Worm (Caenorhabditis elegans) whole organism, young adult: ENCODE measurements around the gene R05G9.3.

Experiments
- B0261.1 ChIP-seq: sonication (generic microtip); optimal IDR thresholded peaks from 2 replicates; lab custom pipeline; 2016; ENCODE audit warnings: mild to moderate bottlenecking, missing genetic modification characterization, moderate library complexity, missing compliant biosample characterization
- C17E4.6 ChIP-seq: fragments of 200-800 bp; sonication (Bioruptor generic); IDR thresholded peaks from 2 replicates; pipeline ENCODE4 v1.3.6; 2022; ENCODE audit warnings: missing genetic modification reagents, missing genetic modification characterization, missing compliant biosample characterization
- F23B12.7 ChIP-seq: sonication (generic microtip); optimal IDR thresholded peaks from 2 replicates; lab custom pipeline; 2017; ENCODE audit warnings: missing genetic modification characterization, mild to moderate bottlenecking, missing compliant biosample characterization, antibody characterized with exemption, moderate library complexity; ENCODE audit not compliant: insufficient read depth
- F33H1.4 ChIP-seq: fragments of 200-800 bp; sonication (Bioruptor generic); IDR thresholded peaks from 2 replicates; pipeline ENCODE4 v1.3.6; 2022; ENCODE audit warnings: missing genetic modification reagents, missing genetic modification characterization, missing compliant biosample characterization
- F52B5.7 ChIP-seq: sonication (generic microtip); optimal IDR thresholded peaks from 2 replicates; lab custom pipeline; 2016; ENCODE audit warnings: mild to moderate bottlenecking, missing genetic modification characterization, missing compliant biosample characterization
- K11D2.4 ChIP-seq: fragments of 200-800 bp; sonication (Bioruptor generic); IDR thresholded peaks from 2 replicates; pipeline ENCODE4 v1.3.6; 2022; ENCODE audit warnings: missing genetic modification reagents, missing genetic modification characterization, missing compliant biosample characterization
- K12H6.12 ChIP-seq: fragments of 200-800 bp; sonication (Bioruptor generic); optimal IDR thresholded peaks from 2 replicates; lab custom pipeline; 2018; ENCODE audit warnings: mild to moderate bottlenecking, missing genetic modification characterization, missing compliant biosample characterization
- attf-5 ChIP-seq: fragments of 200-800 bp; sonication (Bioruptor generic); optimal IDR thresholded peaks from 2 replicates; lab custom pipeline; 2018; ENCODE audit warnings: mild to moderate bottlenecking, missing genetic modification characterization, missing compliant biosample characterization
- attf-6 ChIP-seq: fragments of 200-800 bp; sonication (Bioruptor generic); IDR thresholded peaks from 2 replicates; pipeline ENCODE4 v1.3.6; 2022; ENCODE audit warnings: missing genetic modification reagents, missing genetic modification characterization, missing compliant biosample characterization
- bed-2 ChIP-seq: fragments of 200-800 bp; sonication (Bioruptor generic); IDR thresholded peaks from 2 replicates; pipeline ENCODE4 v1.3.6; 2022; ENCODE audit warnings: missing genetic modification reagents, missing genetic modification characterization, missing compliant biosample characterization
- cebp-1 ChIP-seq, 2 experiments: fragments of 200-800 bp in 1 of 2; sonication (Bioruptor generic) in 1 of 2; sonication (generic microtip) in 1 of 2; IDR thresholded peaks in 1 of 2; optimal IDR thresholded peaks in 1 of 2; 2 replicates each; pipeline versions ENCODE4 v1.3.6 to Lab custom; 2017 to 2022; ENCODE audit warnings: missing compliant biosample characterization in 2 of 2, missing genetic modification characterization in 2 of 2, mild to moderate bottlenecking in 1 of 2, missing genetic modification reagents in 1 of 2, moderate library complexity in 1 of 2
- ceh-27 ChIP-seq: fragments of 200-800 bp; sonication (Bioruptor generic); optimal IDR thresholded peaks from 2 replicates; lab custom pipeline; 2018; ENCODE audit warnings: mild to moderate bottlenecking, missing genetic modification characterization, moderate library complexity, missing compliant biosample characterization
- ceh-40 ChIP-seq: fragments of 200-800 bp; sonication (Bioruptor generic); IDR thresholded peaks from 2 replicates; pipeline ENCODE4 v1.3.6; 2022; ENCODE audit warnings: missing genetic modification characterization, missing compliant biosample characterization
- ceh-91 ChIP-seq: fragments of 200-800 bp; sonication (Bioruptor generic); IDR thresholded peaks from 2 replicates; pipeline ENCODE4 v1.3.6; 2022; ENCODE audit warnings: missing genetic modification reagents, missing genetic modification characterization, missing compliant biosample characterization
- dox-1 ChIP-seq: fragments of 200-800 bp; sonication (Bioruptor generic); IDR thresholded peaks from 2 replicates; pipeline ENCODE4 v1.3.6; 2022; ENCODE audit warnings: missing genetic modification reagents, missing genetic modification characterization, missing compliant biosample characterization
- efl-1 ChIP-seq: fragments of 150-350 bp; optimal IDR thresholded peaks from 2 replicates; lab custom pipeline; 2014; ENCODE audit warnings: missing biosample characterization, missing genetic modification reagents, missing genetic modification characterization
- egl-18 ChIP-seq: fragments of 200-800 bp; sonication (Bioruptor generic); IDR thresholded peaks from 2 replicates; pipeline ENCODE4 v1.3.6; 2022; ENCODE audit warnings: missing genetic modification reagents, missing genetic modification characterization, missing compliant biosample characterization
- egl-44 ChIP-seq: fragments of 200-800 bp; sonication (Bioruptor generic); IDR thresholded peaks from 2 replicates; pipeline ENCODE4 v1.3.6; 2022; ENCODE audit warnings: missing genetic modification reagents, missing genetic modification characterization, missing compliant biosample characterization
- egrh-3 ChIP-seq: fragments of 200-800 bp; sonication (Bioruptor generic); IDR thresholded peaks from 2 replicates; pipeline ENCODE4 v1.3.6; 2022; ENCODE audit warnings: missing genetic modification reagents, missing genetic modification characterization, missing compliant biosample characterization
- hrde-1 ChIP-seq: sonication (generic microtip); optimal IDR thresholded peaks from 2 replicates; lab custom pipeline; 2016; ENCODE audit warnings: missing genetic modification characterization, mild to moderate bottlenecking, missing compliant biosample characterization, moderate library complexity, missing genotype, missing genetic modification reagents, borderline replicate concordance
- lin-26 ChIP-seq: fragments of 200-800 bp; sonication (Bioruptor generic); IDR thresholded peaks from 2 replicates; pipeline ENCODE4 v1.3.6; 2022; ENCODE audit warnings: missing genetic modification reagents, missing genetic modification characterization, missing compliant biosample characterization
- lin-35 ChIP-seq, 3 experiments: fragments of 150-350 bp in 2 of 3; sonication (generic microtip) in 1 of 3; optimal IDR thresholded peaks; 2 replicates each; lab custom pipeline; 2014 to 2018; ENCODE audit warnings: missing biosample characterization in 3 of 3, missing genetic modification characterization in 3 of 3, missing genetic modification reagents in 3 of 3
- lin-40 ChIP-seq: sonication (generic microtip); optimal IDR thresholded peaks from 2 replicates; lab custom pipeline; 2016; ENCODE audit warnings: missing genetic modification characterization, mild to moderate bottlenecking, missing compliant biosample characterization, missing genotype, missing genetic modification reagents
- lin-54 ChIP-seq: fragments of 200-800 bp; sonication (Bioruptor generic); optimal IDR thresholded peaks from 2 replicates; lab custom pipeline; 2018; ENCODE audit warnings: mild to moderate bottlenecking, missing genetic modification characterization, missing compliant biosample characterization
- lsy-27 ChIP-seq: sonication (generic microtip); optimal IDR thresholded peaks from 2 replicates; lab custom pipeline; 2017; ENCODE audit warnings: missing genetic modification characterization, mild to moderate bottlenecking, missing compliant biosample characterization, antibody characterized with exemption, missing genotype, borderline replicate concordance; ENCODE audit not compliant: insufficient read depth
- madf-10 ChIP-seq: sonication (generic microtip); optimal IDR thresholded peaks from 2 replicates; lab custom pipeline; 2016; ENCODE audit warnings: mild to moderate bottlenecking, missing genetic modification characterization, missing compliant biosample characterization
- madf-6 ChIP-seq: fragments of 200-800 bp; sonication (Bioruptor generic); IDR thresholded peaks from 2 replicates; pipeline ENCODE4 v1.3.6; 2022; ENCODE audit warnings: missing genetic modification reagents, missing genetic modification characterization, missing compliant biosample characterization
- madf-8 ChIP-seq: fragments of 200-800 bp; sonication (Bioruptor generic); conservative IDR thresholded peaks from 2 replicates; pipeline ENCODE4 v1.3.6; 2022; ENCODE audit warnings: missing genetic modification reagents, missing genetic modification characterization, missing compliant biosample characterization
- mcd-1 ChIP-seq: fragments of 200-800 bp; sonication (Bioruptor generic); IDR thresholded peaks from 2 replicates; pipeline ENCODE4 v1.3.6; 2022; ENCODE audit warnings: missing genetic modification reagents, missing genetic modification characterization, missing compliant biosample characterization
- mes-4 ChIP-seq: sonication (generic microtip); optimal IDR thresholded peaks from 2 replicates; lab custom pipeline; 2016; ENCODE audit warnings: missing genotype, missing genetic modification characterization, missing compliant biosample characterization
- nfya-1 ChIP-seq: sonication (generic microtip); optimal IDR thresholded peaks from 2 replicates; lab custom pipeline; 2017; ENCODE audit warnings: antibody characterized with exemption, missing compliant biosample characterization, missing genetic modification characterization, borderline replicate concordance; ENCODE audit not compliant: insufficient read depth
- nfyb-1 ChIP-seq: fragments of 200-800 bp; sonication (Bioruptor generic); IDR thresholded peaks from 2 replicates; pipeline ENCODE4 v1.3.6; 2022; ENCODE audit warnings: missing genetic modification reagents, missing genetic modification characterization, missing compliant biosample characterization
- rcor-1 ChIP-seq: fragments of 200-800 bp; sonication (Bioruptor generic); IDR thresholded peaks from 2 replicates; pipeline ENCODE4 v1.3.6; 2022; ENCODE audit warnings: missing genetic modification reagents, missing genetic modification characterization, missing compliant biosample characterization
- repo-1 ChIP-seq: sonication (generic microtip); optimal IDR thresholded peaks from 2 replicates; lab custom pipeline; 2017; ENCODE audit warnings: mild to moderate bottlenecking, missing genetic modification characterization, missing compliant biosample characterization
- rpc-1 ChIP-seq, 2 experiments: fragments of 150-350 bp in 1 of 2; sonication (generic microtip) in 1 of 2; optimal IDR thresholded peaks; 2 replicates each; lab custom pipeline; 2014 to 2018; ENCODE audit warnings: missing biosample characterization in 1 of 2, missing genetic modification characterization in 1 of 2, missing genetic modification reagents in 1 of 2, missing genotype in 1 of 2
- xnd-1 ChIP-seq: sonication (generic microtip); optimal IDR thresholded peaks from 2 replicates; lab custom pipeline; 2016; ENCODE audit warnings: missing genotype, missing genetic modification reagents, missing genetic modification characterization, missing compliant biosample characterization
- zfh-2 ChIP-seq: fragments of 200-800 bp; sonication (Bioruptor generic); conservative IDR thresholded peaks from 2 replicates; pipeline ENCODE4 v1.3.6; 2022; ENCODE audit warnings: missing genetic modification reagents, missing genetic modification characterization, missing compliant biosample characterization
- ztf-18 ChIP-seq: sonication (generic microtip); optimal IDR thresholded peaks from 2 replicates; lab custom pipeline; 2016; ENCODE audit warnings: missing genotype, mild to moderate bottlenecking, missing genetic modification characterization, missing compliant biosample characterization
- ztf-22 ChIP-seq: fragments of 200-800 bp; sonication (Bioruptor generic); optimal IDR thresholded peaks from 2 replicates; lab custom pipeline; 2018; ENCODE audit warnings: mild to moderate bottlenecking, missing genetic modification characterization, moderate library complexity, missing compliant biosample characterization
- ztf-25 ChIP-seq: fragments of 200-800 bp; sonication (Bioruptor generic); IDR thresholded peaks from 2 replicates; pipeline ENCODE4 v1.3.6; 2022; ENCODE audit warnings: missing genetic modification reagents, missing genetic modification characterization, missing compliant biosample characterization

The R05G9.3 gene

ce11 chrII:6493709-6494326 is 7.5 kb downstream of the R05G9.3 start (continued):
- no peak for TF ChIP-seq mes-4
- peak; percentile 28 for TF ChIP-seq hrde-1 (tag; lab: Kevin White, UChicago)
- no peak for TF ChIP-seq lsy-27 (tag; lab: Kevin White, UChicago)
- peak; percentile 53; the same call in 1 of the 2 replicates for TF ChIP-seq madf-6 (GFP tag; lab: Robert Waterston, UW)
- TF ChIP-seq lin-35 (GFP tag; optimal IDR thresholded peaks at IDR 0.05; lab: Kevin White, UChicago) = no peak
- no peak for TF ChIP-seq F23B12.7 (tag; lab: Kevin White, UChicago)
- TF ChIP-seq lin-54 (GFP tag; lab: Kevin White, UChicago) = peak; percentile 1
- TF ChIP-seq madf-8 = no peak
- TF ChIP-seq, all 124 proteins: peak for 12

DNA sequence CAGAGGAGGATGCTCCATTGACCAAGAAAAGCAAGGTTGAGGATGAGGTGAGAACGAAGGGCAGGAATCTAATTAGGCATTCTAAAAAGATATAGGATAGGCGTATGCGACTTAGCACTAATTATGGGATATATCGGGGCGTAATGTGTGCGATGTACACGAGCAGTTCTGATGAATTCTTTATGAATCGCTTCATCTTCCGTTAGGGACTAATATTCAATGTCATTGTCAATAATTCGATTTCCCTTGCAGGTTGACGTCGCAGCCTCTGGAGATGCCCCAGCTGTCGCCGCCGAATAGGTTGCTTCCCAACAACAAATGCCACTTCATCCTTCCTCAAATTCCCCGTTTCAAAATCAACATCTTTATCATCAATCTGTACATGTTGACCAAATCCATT is 8.2 kb downstream of the R05G9.3 start:
- TF ChIP-seq ztf-25 (GFP tag; lab: Robert Waterston, UW) (no peak), egl-18 (GFP tag; lab: Robert Waterston, UW) (0 out of 2 replicates have a peak, but pooled peaks have one; percentile 7)

DNA sequence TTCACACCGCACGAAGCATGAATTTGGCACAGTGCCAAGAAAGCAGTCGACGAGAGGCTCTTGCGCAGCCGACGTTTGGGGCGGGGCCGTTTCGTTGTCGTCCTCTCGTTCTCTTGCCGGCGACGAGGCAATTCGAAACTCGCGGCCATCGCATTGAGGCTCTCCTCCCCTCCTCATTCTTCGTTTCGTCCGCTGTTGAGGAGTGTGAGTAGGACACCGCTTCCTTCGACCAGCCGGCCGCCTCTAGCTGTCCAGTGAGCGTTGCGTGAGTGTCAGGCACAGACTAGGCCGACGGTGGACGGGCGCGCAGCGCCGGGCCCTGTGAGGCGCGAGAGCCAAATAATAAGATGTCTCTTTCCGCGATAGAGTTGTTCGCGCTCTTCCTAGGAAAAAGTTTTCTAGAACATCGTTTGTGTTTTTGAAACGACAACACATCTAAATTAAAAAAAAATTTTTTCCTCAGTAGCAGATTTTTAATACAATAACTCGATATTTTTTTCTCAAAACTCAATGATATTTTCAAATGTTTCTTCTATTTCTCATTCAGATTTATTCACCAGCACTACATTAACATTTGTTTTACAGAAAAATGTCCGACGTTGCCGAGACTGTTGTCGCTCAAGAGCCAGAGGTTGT is 9.4 kb downstream of the R05G9.3 start, which contains the start of the genes T28D9.11 and T28D9.1:
Gene T28D9.11, minus strand, starts transcription at position 177 of the 636 bp plus-strand sequence.
Gene T28D9.1, plus strand, starts transcription at position 586 of the 636 bp plus-strand sequence.
- TF ChIP-seq B0261.1 (tag; lab: Kevin White, UChicago) (no peak), mcd-1 (GFP tag; lab: Robert Waterston, UW) (peak; percentile 66), rcor-1 (peak; percentile 60), egl-18 (GFP tag; lab: Robert Waterston, UW) (0 out of 2 replicates have a peak, but pooled peaks have one; percentile 40), madf-10 (tag; lab: Kevin White, UChicago) (peak; percentile 28), cebp-1 (GFP tag; IDR thresholded peaks at IDR 0.05; lab: Robert Waterston, UW) (no peak; the same call in 1 of the 2 replicates), cebp-1 (tag; optimal IDR thresholded peaks at IDR 0.05; lab: Kevin White, UChicago) (peak; percentile 57), F33H1.4 (GFP tag; lab: Robert Waterston, UW) (peak; percentile 49), ztf-22 (GFP tag; lab: Kevin White, UChicago) (peak; percentile 43), dox-1 (peak; percentile 66), madf-8 (peak; percentile 23; the same call in 1 of the 2 replicates), nfyb-1 (GFP tag; lab: Robert Waterston, UW) (peak; percentile 34; the same call in 1 of the 2 replicates), rpc-1 (optimal IDR thresholded peaks at IDR 0.05; lab: Kevin White, UChicago) (no peak), rpc-1 (tag; optimal IDR thresholded peaks at IDR 0.05; lab: Kevin White, UChicago) (no peak), lin-35 (GFP tag; optimal IDR thresholded peaks at IDR 0.05; lab: Kevin White, UChicago) (peak in 1 of 3 experiments; percentile 45), nfya-1 (tag; lab: Kevin White, UChicago) (no peak), bed-2 (0 out of 2 replicates have a peak, but pooled peaks have one; percentile 76), efl-1 (GFP tag; lab: Kevin White, UChicago) (no peak), ceh-40 (GFP tag; lab: Robert Waterston, UW) (no peak), egrh-3 (peak; percentile 88), lin-54 (GFP tag; lab: Kevin White, UChicago) (peak; percentile 46), repo-1 (tag; lab: Kevin White, UChicago) (no peak), K11D2.4 (GFP tag; lab: Robert Waterston, UW) (peak; percentile 46; the same call in 1 of the 2 replicates), xnd-1 (tag; lab: Kevin White, UChicago) (no peak), K12H6.12 (tag; lab: Kevin White, UChicago) (peak; percentile 64), ceh-91 (GFP tag; lab: Robert Waterston, UW) (0 out of 2 replicates have a peak, but pooled peaks have one; percentile 25), egl-44 (GFP tag; lab: Robert Waterston, UW) (peak; percentile 35; the same call in 1 of the 2 replicates), zfh-2 (GFP tag; lab: Robert Waterston, UW) (peak; percentile 99), ceh-27 (GFP tag; lab: Kevin White, UChicago) (peak; percentile 71), C17E4.6 (GFP tag; lab: Robert Waterston, UW) (no peak), ztf-18 (tag; lab: Kevin White, UChicago) (peak; percentile 6), attf-5 (GFP tag; lab: Kevin White, UChicago) (peak; percentile 72), attf-6 (GFP tag; lab: Robert Waterston, UW) (no peak), F52B5.7 (tag; lab: Kevin White, UChicago) (peak; percentile 11), lin-26 (GFP tag; lab: Robert Waterston, UW) (peak; percentile 61; the same call in 1 of the 2 replicates), lin-40 (tag; lab: Kevin White, UChicago) (peak; percentile 22)
